Worm (Caenorhabditis elegans) whole organism, early embryonic: ENCODE measurements around the gene F20D6.6.

Experiments
- ets-7 ChIP-seq: sonication (generic microtip); optimal IDR thresholded peaks from 2 replicates; lab custom pipeline; 2016; ENCODE audit warnings: missing genotype, missing genetic modification characterization, missing compliant biosample characterization
- tbx-11 ChIP-seq: fragments of 200-800 bp; sonication (Bioruptor generic); IDR thresholded peaks from 2 replicates; pipeline ENCODE4 v1.3.6; 2022; ENCODE audit warnings: missing genetic modification characterization, missing compliant biosample characterization

DNA sequence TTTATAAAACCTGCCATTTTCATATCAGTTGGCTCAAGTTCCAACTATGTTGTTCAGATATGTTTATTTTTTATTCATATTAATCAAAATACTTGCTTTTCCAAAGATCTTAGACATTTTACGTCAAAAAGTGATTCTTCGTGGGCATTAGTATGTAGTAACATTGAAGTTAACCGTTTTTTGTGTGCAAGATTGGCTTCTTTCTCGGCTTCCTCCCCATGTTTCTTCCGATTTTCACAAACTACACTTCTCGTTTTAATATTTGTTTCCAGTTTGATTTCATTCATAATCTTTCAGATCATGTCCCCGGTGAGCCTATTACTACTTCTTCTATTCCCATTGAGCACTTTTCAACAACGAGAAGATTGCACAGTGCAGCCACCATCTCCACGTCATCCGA lies 2.3 kb upstream of the F20D6.6 start, which contains the start of gene sul-2:
- TF ChIP-seq ets-7: no peak
- no peak for TF ChIP-seq tbx-11 (GFP tag; lab: Robert Waterston, UW)
